Fruit fly (Drosophila melanogaster) whole organism, embryonic: ENCODE measurements around the gene Spn27A.
A peak's percentile ranks its signal among the peaks of the same experiment; 100 is the strongest.

Experiments
- CG10543 ChIP-seq: fragments of 200-800 bp; sonication (Bioruptor generic); optimal IDR thresholded peaks from 3 replicates; lab custom pipeline; 2017; ENCODE audit warnings: missing biosample characterization, mild to moderate bottlenecking, missing genetic modification characterization, moderate library complexity
- CG12071 ChIP-seq: fragments of 200-800 bp; sonication (Bioruptor generic); optimal IDR thresholded peaks from 3 replicates; lab custom pipeline; 2018; ENCODE audit warnings: missing biosample characterization, mild to moderate bottlenecking, missing genetic modification characterization
- CG13296 ChIP-seq: fragments of 200-800 bp; sonication (Bioruptor generic); optimal IDR thresholded peaks from 3 replicates; lab custom pipeline; 2018; ENCODE audit warnings: missing biosample characterization, mild to moderate bottlenecking, missing genetic modification characterization
- CG14965 ChIP-seq: fragments of 200-800 bp; sonication (Bioruptor generic); optimal IDR thresholded peaks from 2 replicates; lab custom pipeline; 2016; ENCODE audit warnings: missing biosample characterization, missing genetic modification characterization, borderline replicate concordance
- CG15011 ChIP-seq: fragments of 200-800 bp; sonication (Bioruptor generic); optimal IDR thresholded peaks from 3 replicates; lab custom pipeline; 2018; ENCODE audit warnings: missing biosample characterization, mild to moderate bottlenecking, missing genetic modification characterization
- CG15601 ChIP-seq: fragments of 200-800 bp; sonication (Bioruptor generic); optimal IDR thresholded peaks from 3 replicates; lab custom pipeline; 2019; ENCODE audit warnings: missing biosample characterization, mild to moderate bottlenecking, missing genetic modification characterization, moderate library complexity
- CG17802 ChIP-seq: fragments of 200-800 bp; sonication (Bioruptor generic); optimal IDR thresholded peaks from 2 replicates; lab custom pipeline; 2018; ENCODE audit warnings: missing biosample characterization, mild to moderate bottlenecking, missing genetic modification characterization, moderate library complexity
- CG17912 ChIP-seq: fragments of 200-800 bp; sonication (Bioruptor generic); optimal IDR thresholded peaks from 2 replicates; lab custom pipeline; 2018; ENCODE audit warnings: missing biosample characterization, mild to moderate bottlenecking, missing genetic modification characterization
- CG2129 ChIP-seq: fragments of 200-800 bp; sonication (Bioruptor generic); IDR thresholded peaks from 2 replicates; pipeline ENCODE4 v1.3.6; 2022; ENCODE audit warnings: missing biosample characterization, missing genetic modification characterization; ENCODE audit not compliant: partially characterized antibody
- CG33213 ChIP-seq: fragments of 200-800 bp; sonication (Bioruptor generic); optimal IDR thresholded peaks from 3 replicates; lab custom pipeline; 2016; ENCODE audit warnings: missing biosample characterization, missing genetic modification characterization
- CG4730 ChIP-seq: fragments of 200-800 bp; sonication (Bioruptor generic); IDR thresholded peaks from 2 replicates; pipeline ENCODE4 v1.3.6; 2022; ENCODE audit warnings: missing biosample characterization, missing genetic modification characterization
- CG8359 ChIP-seq: fragments of 200-800 bp; sonication (Bioruptor generic); optimal IDR thresholded peaks from 2 replicates; lab custom pipeline; 2017; ENCODE audit warnings: missing biosample characterization, mild to moderate bottlenecking, missing genetic modification characterization, borderline replicate concordance
- CkIIα-i1 ChIP-seq: fragments of 200-800 bp; sonication (Bioruptor generic); IDR thresholded peaks from 2 replicates; pipeline ENCODE4 v1.3.6; 2022; ENCODE audit warnings: missing biosample characterization, missing genetic modification characterization
- D ChIP-seq, 2 experiments: fragments of 200-800 bp in 1 of 2; fragments of >200 bp in 1 of 2; sonication (Bioruptor generic) in 1 of 2; optimal IDR thresholded peaks; 2 replicates in 1 of 2; 3 replicates in 1 of 2; lab custom pipeline; 2017; ENCODE audit warnings: mild to moderate bottlenecking in 1 of 2, missing biosample characterization in 1 of 2, missing genetic modification characterization in 1 of 2, missing genetic modification reagents in 1 of 2
- Dbx ChIP-seq: fragments of 200-800 bp; sonication (Bioruptor generic); IDR thresholded peaks from 3 replicates; pipeline ENCODE4 v1.3.6; 2022; ENCODE audit warnings: missing biosample characterization, missing genetic modification characterization
- Dref ChIP-seq: fragments of 200-800 bp; sonication (Bioruptor generic); IDR thresholded peaks from 2 replicates; pipeline ENCODE4 v1.3.6; 2022; ENCODE audit warnings: missing biosample characterization, missing genetic modification characterization
- Ets97D ChIP-seq: fragments of 200-800 bp; sonication (Bioruptor generic); optimal IDR thresholded peaks from 3 replicates; lab custom pipeline; 2016; ENCODE audit warnings: missing biosample characterization, missing genetic modification characterization
- Fer2 ChIP-seq: fragments of 200-800 bp; sonication (Bioruptor generic); optimal IDR thresholded peaks from 2 replicates; lab custom pipeline; 2018; ENCODE audit warnings: missing biosample characterization, mild to moderate bottlenecking, missing genetic modification characterization, moderate library complexity
- Hand ChIP-seq: fragments of 200-800 bp; sonication (Bioruptor generic); optimal IDR thresholded peaks from 2 replicates; lab custom pipeline; 2017; ENCODE audit warnings: mild to moderate bottlenecking, missing biosample characterization, missing genetic modification reagents, missing genetic modification characterization
- MESR4 ChIP-seq: fragments of 200-800 bp; sonication (Bioruptor generic); optimal IDR thresholded peaks from 2 replicates; lab custom pipeline; 2018; ENCODE audit warnings: missing biosample characterization, mild to moderate bottlenecking, missing genetic modification characterization, moderate library complexity
- Meics ChIP-seq: fragments of 200-800 bp; sonication (Bioruptor generic); optimal IDR thresholded peaks from 2 replicates; lab custom pipeline; 2017; ENCODE audit warnings: missing biosample characterization, mild to moderate bottlenecking, missing genetic modification characterization
- Mrtf ChIP-seq: fragments of 200-800 bp; sonication (Bioruptor generic); IDR thresholded peaks from 3 replicates; pipeline ENCODE4 v1.3.6; 2022; ENCODE audit warnings: missing biosample characterization, missing genetic modification characterization
- Neu2 ChIP-seq: fragments of 200-800 bp; sonication (Bioruptor generic); optimal IDR thresholded peaks from 3 replicates; lab custom pipeline; 2016; ENCODE audit warnings: missing biosample characterization, missing genetic modification characterization, borderline replicate concordance
- Sry-β ChIP-seq: fragments of 200-800 bp; sonication (Bioruptor generic); optimal IDR thresholded peaks from 2 replicates; lab custom pipeline; 2018; ENCODE audit warnings: missing biosample characterization, mild to moderate bottlenecking, missing genetic modification characterization, moderate library complexity
- Stat92E ChIP-seq, 3 experiments: fragments of >200 bp in 2 of 3; fragments of 200-800 bp in 1 of 3; sonication (Bioruptor generic) in 1 of 3; optimal IDR thresholded peaks; 2 replicates each; lab custom pipeline; 2017 to 2019; ENCODE audit warnings: missing biosample characterization in 3 of 3, missing genetic modification characterization in 3 of 3, mild to moderate bottlenecking in 1 of 3, moderate library complexity in 1 of 3
- abd-A ChIP-seq: fragments of 200-800 bp; sonication (Bioruptor generic); optimal IDR thresholded peaks from 3 replicates; lab custom pipeline; 2019; ENCODE audit warnings: missing biosample characterization, mild to moderate bottlenecking, missing genetic modification characterization, moderate library complexity
- ash1 ChIP-seq: fragments of 200-800 bp; sonication (Bioruptor generic); optimal IDR thresholded peaks from 2 replicates; lab custom pipeline; 2018; ENCODE audit warnings: missing biosample characterization, mild to moderate bottlenecking, missing genetic modification characterization
- bowl ChIP-seq: fragments of 200-800 bp; sonication (Bioruptor generic); IDR thresholded peaks from 2 replicates; pipeline ENCODE4 v1.3.6; 2022; ENCODE audit warnings: missing biosample characterization, missing genetic modification characterization
- cas ChIP-seq: fragments of 200-800 bp; sonication (Bioruptor generic); IDR thresholded peaks from 2 replicates; pipeline ENCODE4 v1.3.6; 2022; ENCODE audit warnings: missing biosample characterization, missing genetic modification characterization
- chinmo ChIP-seq: fragments of 200-800 bp; sonication (Bioruptor generic); IDR thresholded peaks from 4 replicates; pipeline ENCODE4 v1.3.6; 2022; ENCODE audit warnings: missing biosample characterization, missing genetic modification characterization; ENCODE audit not compliant: partially characterized antibody
- dmrt11E ChIP-seq: fragments of 200-800 bp; sonication (Bioruptor generic); optimal IDR thresholded peaks from 3 replicates; lab custom pipeline; 2018; ENCODE audit warnings: missing biosample characterization, mild to moderate bottlenecking, missing genetic modification characterization, moderate library complexity
- ems ChIP-seq: fragments of 200-800 bp; sonication (Bioruptor generic); optimal IDR thresholded peaks from 3 replicates; lab custom pipeline; 2016; ENCODE audit warnings: missing biosample characterization, missing genetic modification characterization
- ewg ChIP-seq: fragments of 200-800 bp; sonication (Bioruptor generic); optimal IDR thresholded peaks from 3 replicates; lab custom pipeline; 2017; ENCODE audit warnings: mild to moderate bottlenecking, missing biosample characterization, missing genetic modification reagents, missing genetic modification characterization
- gro ChIP-seq: fragments of 200-800 bp; sonication (Bioruptor generic); optimal IDR thresholded peaks from 2 replicates; lab custom pipeline; 2016; ENCODE audit warnings: missing biosample characterization, missing genetic modification characterization
- kah ChIP-seq: fragments of 200-800 bp; sonication (Bioruptor generic); optimal IDR thresholded peaks from 2 replicates; lab custom pipeline; 2018; ENCODE audit warnings: missing biosample characterization, mild to moderate bottlenecking, missing genetic modification characterization
- onecut ChIP-seq: fragments of 200-800 bp; sonication (Bioruptor generic); IDR thresholded peaks from 2 replicates; pipeline ENCODE4 v1.3.6; 2022; ENCODE audit warnings: missing biosample characterization, missing genetic modification characterization
- otp ChIP-seq: fragments of 200-800 bp; sonication (Bioruptor generic); IDR thresholded peaks from 3 replicates; pipeline ENCODE4, ENCODE4 v1.3.6; 2022; ENCODE audit warnings: missing biosample characterization, missing genetic modification characterization
- psq ChIP-seq: fragments of 200-800 bp; sonication (Bioruptor generic); optimal IDR thresholded peaks from 2 replicates; lab custom pipeline; 2017; ENCODE audit warnings: missing biosample characterization, missing genetic modification characterization
- ranshi ChIP-seq: fragments of 200-800 bp; sonication (Bioruptor generic); IDR thresholded peaks from 2 replicates; pipeline ENCODE4 v1.3.6; 2022; ENCODE audit warnings: missing biosample characterization, missing genetic modification characterization
- salm ChIP-seq: fragments of 200-800 bp; sonication (Bioruptor generic); optimal IDR thresholded peaks from 2 replicates; lab custom pipeline; 2018; ENCODE audit warnings: missing biosample characterization, mild to moderate bottlenecking, missing genetic modification characterization
- schlank ChIP-seq: fragments of 200-800 bp; sonication (Bioruptor generic); optimal IDR thresholded peaks from 2 replicates; lab custom pipeline; 2018; ENCODE audit warnings: missing biosample characterization, mild to moderate bottlenecking, missing genetic modification characterization
- sens-2 ChIP-seq: fragments of 200-800 bp; sonication (Bioruptor generic); IDR thresholded peaks from 2 replicates; pipeline ENCODE4 v1.3.6; 2022; ENCODE audit warnings: missing biosample characterization, missing genetic modification characterization
- slbo ChIP-seq: fragments of 200-800 bp; sonication (Bioruptor generic); IDR thresholded peaks from 2 replicates; pipeline ENCODE4 v1.3.6; 2022; ENCODE audit warnings: missing biosample characterization, missing genetic modification characterization
- vvl ChIP-seq: fragments of 200-800 bp; sonication (Bioruptor generic); IDR thresholded peaks from 2 replicates; pipeline ENCODE4 v1.3.6; 2022; ENCODE audit warnings: missing biosample characterization, missing genetic modification characterization
- zen2 ChIP-seq: fragments of 200-800 bp; sonication (Bioruptor generic); IDR thresholded peaks from 3 replicates; pipeline ENCODE4 v1.3.6; 2022; ENCODE audit warnings: missing biosample characterization, missing genetic modification characterization; ENCODE audit not compliant: partially characterized antibody
- zfh2 ChIP-seq: fragments of 200-800 bp; sonication (Bioruptor generic); optimal IDR thresholded peaks from 2 replicates; lab custom pipeline; 2016; ENCODE audit warnings: missing biosample characterization, missing genetic modification characterization

The Spn27A gene

dm6 chr2L:6648163-6648628 is 25.0 kb downstream of the Spn27A start (continued):
- TF ChIP-seq CG15011 (GFP tag; lab: Kevin White, UChicago), result peak; percentile 95
- peak; percentile 3 for TF ChIP-seq MESR4
- peak; percentile 94 for TF ChIP-seq Dbx
- peak; percentile 92 for TF ChIP-seq Hand (GFP tag; lab: Kevin White, UChicago)

- TF ChIP-seq bowl (GFP tag; lab: Robert Waterston, UW) (peak; percentile 95), ems (GFP tag; lab: Kevin White, UChicago) (peak; percentile 99), otp (GFP tag; lab: Robert Waterston, UW) (peak; percentile 98), gro (peak; percentile 98), slbo (GFP tag; lab: Robert Waterston, UW) (peak; percentile 97), CG33213 (GFP tag; lab: Kevin White, UChicago) (peak; percentile 98), cas (GFP tag; lab: Robert Waterston, UW) (peak; percentile 88), Fer2 (tag; lab: Kevin White, UChicago) (peak; percentile 91), CG15601 (tag; lab: Kevin White, UChicago) (peak; percentile 97), sens-2 (GFP tag; lab: Robert Waterston, UW) (peak; percentile 96), abd-A (tag; lab: Kevin White, UChicago) (peak; percentile 92), vvl (GFP tag; lab: Robert Waterston, UW) (peak; percentile 99), Sry-β (GFP tag; lab: Kevin White, UChicago) (peak; percentile 75), onecut (GFP tag; lab: Robert Waterston, UW) (peak; percentile 96), CG14965 (peak; percentile 85), CG17912 (GFP tag; lab: Kevin White, UChicago) (peak; percentile 97), zen2 (GFP tag; lab: Robert Waterston, UW) (no peak), ash1 (GFP tag; lab: Kevin White, UChicago) (peak; percentile 79), dmrt11E (tag; lab: Kevin White, UChicago) (peak; percentile 97), CG2129 (GFP tag; lab: Robert Waterston, UW) (no peak), Mrtf (GFP tag; lab: Robert Waterston, UW) (peak; percentile 94), CG13296 (GFP tag; lab: Kevin White, UChicago) (peak; percentile 98), D (optimal IDR thresholded peaks at IDR 0.05; lab: Kevin White, UChicago) (no peak), D (GFP tag; optimal IDR thresholded peaks at IDR 0.05; lab: Kevin White, UChicago) (peak; percentile 99), psq (peak; percentile 97), CG4730 (GFP tag; lab: Robert Waterston, UW) (peak; percentile 95), ranshi (GFP tag; lab: Robert Waterston, UW) (peak; percentile 98), chinmo (peak; percentile 96), salm (tag; lab: Kevin White, UChicago) (peak; percentile 99), Dref (no peak), MESR4 (peak; percentile 90), Neu2 (GFP tag; lab: Kevin White, UChicago) (peak; percentile 94), CG12071 (GFP tag; lab: Kevin White, UChicago) (peak; percentile 98), Stat92E (GFP tag; optimal IDR thresholded peaks at IDR 0.05; lab: Kevin White, UChicago) (peak in 1 of 3 experiments; percentile 94), ewg (GFP tag; lab: Kevin White, UChicago) (peak; percentile 97), zfh2 (GFP tag; lab: Kevin White, UChicago) (peak; percentile 94), CG17802 (tag; lab: Kevin White, UChicago) (peak; percentile 88), Ets97D (GFP tag; lab: Kevin White, UChicago) (peak; percentile 94), Meics (GFP tag; lab: Kevin White, UChicago) (peak; percentile 97), schlank (peak; percentile 94), CkIIα-i1 (peak; percentile 86), CG8359 (GFP tag; lab: Kevin White, UChicago) (peak; percentile 95), CG10543 (peak; percentile 97), Hand (GFP tag; lab: Kevin White, UChicago) (peak; percentile 95), kah (peak; percentile 96)
These were observed 25.9 kb downstream of the Spn27A start for dm6 chr2L:6647103-6647711.
